Fruit fly (Drosophila melanogaster) whole organism, embryonic: ENCODE measurements around the gene heix.
A peak's percentile ranks its signal among the peaks of the same experiment; 100 is the strongest.

ENCODE experiments used
- CG10431 ChIP-seq: fragments of 200-800 bp; sonication (Bioruptor generic); optimal IDR thresholded peaks from 3 replicates; lab custom pipeline; 2018; ENCODE audit warnings: missing biosample characterization, mild to moderate bottlenecking, missing genetic modification characterization
- CG10462 ChIP-seq: fragments of 200-800 bp; sonication (Bioruptor generic); optimal IDR thresholded peaks from 2 replicates; lab custom pipeline; 2016; ENCODE audit warnings: missing biosample characterization, missing genetic modification characterization
- CG10565 ChIP-seq: fragments of 200-800 bp; sonication (Bioruptor generic); optimal IDR thresholded peaks from 3 replicates; lab custom pipeline; 2016; ENCODE audit warnings: missing biosample characterization, mild to moderate bottlenecking, missing genetic modification characterization
- CG10979 ChIP-seq: fragments of 200-800 bp; sonication (Bioruptor generic); optimal IDR thresholded peaks from 2 replicates; lab custom pipeline; 2018; ENCODE audit warnings: missing biosample characterization, mild to moderate bottlenecking, missing genetic modification characterization, moderate library complexity
- CG12391 ChIP-seq: fragments of 200-800 bp; sonication (Bioruptor generic); optimal IDR thresholded peaks from 3 replicates; lab custom pipeline; 2018; ENCODE audit warnings: missing biosample characterization, mild to moderate bottlenecking, missing genetic modification characterization, moderate library complexity
- CG17328 ChIP-seq: fragments of 200-800 bp; sonication (Bioruptor generic); IDR thresholded peaks from 2 replicates; pipeline ENCODE4 v1.3.6; 2022; ENCODE audit warnings: missing biosample characterization, missing genetic modification characterization
- CG17359 ChIP-seq: fragments of 200-800 bp; sonication (Bioruptor generic); optimal IDR thresholded peaks from 3 replicates; lab custom pipeline; 2018; ENCODE audit warnings: missing biosample characterization, mild to moderate bottlenecking, missing genetic modification characterization, moderate library complexity
- CG17802 ChIP-seq: fragments of 200-800 bp; sonication (Bioruptor generic); optimal IDR thresholded peaks from 2 replicates; lab custom pipeline; 2018; ENCODE audit warnings: missing biosample characterization, mild to moderate bottlenecking, missing genetic modification characterization, moderate library complexity
- CG2120 ChIP-seq: fragments of 200-800 bp; sonication (Bioruptor generic); optimal IDR thresholded peaks from 3 replicates; lab custom pipeline; 2016; ENCODE audit warnings: missing biosample characterization, missing genetic modification characterization
- CG32767 ChIP-seq: fragments of 200-800 bp; sonication (Bioruptor generic); IDR thresholded peaks from 2 replicates; pipeline ENCODE4 v1.3.6; 2022; ENCODE audit warnings: missing biosample characterization, missing genetic modification characterization
- CG33213 ChIP-seq: fragments of 200-800 bp; sonication (Bioruptor generic); optimal IDR thresholded peaks from 3 replicates; lab custom pipeline; 2016; ENCODE audit warnings: missing biosample characterization, missing genetic modification characterization
- CG3847 ChIP-seq: fragments of 200-800 bp; sonication (Bioruptor generic); IDR thresholded peaks from 2 replicates; pipeline ENCODE4 v1.3.6; 2022; ENCODE audit warnings: missing biosample characterization, missing genetic modification characterization
- CG4360 ChIP-seq: fragments of 200-800 bp; sonication (Bioruptor generic); IDR thresholded peaks from 2 replicates; pipeline ENCODE4 v1.3.6; 2022; ENCODE audit warnings: missing biosample characterization, missing genetic modification characterization
- CG6654 ChIP-seq: fragments of 200-800 bp; sonication (Bioruptor generic); optimal IDR thresholded peaks from 2 replicates; lab custom pipeline; 2017; ENCODE audit warnings: missing biosample characterization, mild to moderate bottlenecking, missing genetic modification characterization
- CG6854 ChIP-seq: fragments of 200-800 bp; sonication (Bioruptor generic); optimal IDR thresholded peaks from 3 replicates; lab custom pipeline; 2017; ENCODE audit warnings: missing biosample characterization, mild to moderate bottlenecking, missing genetic modification characterization
- CG7357 ChIP-seq: fragments of 200-800 bp; sonication (Bioruptor generic); IDR thresholded peaks from 3 replicates; pipeline ENCODE4 v1.3.6; 2022; ENCODE audit warnings: missing biosample characterization, missing genetic modification characterization
- CG7928 ChIP-seq: fragments of 200-800 bp; sonication (Bioruptor generic); optimal IDR thresholded peaks from 2 replicates; lab custom pipeline; 2017; ENCODE audit warnings: missing biosample characterization, mild to moderate bottlenecking, missing genetic modification characterization
- CG9876 ChIP-seq: fragments of 200-800 bp; sonication (Bioruptor generic); optimal IDR thresholded peaks from 2 replicates; lab custom pipeline; 2016; ENCODE audit warnings: missing biosample characterization, missing genetic modification characterization
- CoRest ChIP-seq: fragments of 200-800 bp; sonication (Bioruptor generic); optimal IDR thresholded peaks from 3 replicates; lab custom pipeline; 2018; ENCODE audit warnings: missing biosample characterization, mild to moderate bottlenecking, missing genetic modification characterization, moderate library complexity
- Deaf1 ChIP-seq: fragments of 200-800 bp; optimal IDR thresholded peaks from 3 replicates; lab custom pipeline; 2019; ENCODE audit warnings: missing biosample characterization, mild to moderate bottlenecking, missing genetic modification characterization, moderate library complexity
- Doc3 ChIP-seq: fragments of 200-800 bp; sonication (Bioruptor generic); IDR thresholded peaks from 3 replicates; pipeline ENCODE4 v1.3.6; 2022; ENCODE audit warnings: missing biosample characterization, missing genetic modification characterization; ENCODE audit not compliant: partially characterized antibody
- Dp ChIP-seq: fragments of 200-800 bp; sonication (Bioruptor generic); optimal IDR thresholded peaks from 2 replicates; lab custom pipeline; 2018; ENCODE audit warnings: missing biosample characterization, mild to moderate bottlenecking, missing genetic modification characterization, moderate library complexity
- E2f2 ChIP-seq: fragments of 200-800 bp; sonication (Bioruptor generic); IDR thresholded peaks from 2 replicates; pipeline ENCODE4 v1.3.6; 2022; ENCODE audit warnings: missing biosample characterization, missing genetic modification characterization
- HLH54F ChIP-seq: fragments of 200-800 bp; sonication (Bioruptor generic); optimal IDR thresholded peaks from 3 replicates; lab custom pipeline; 2016; ENCODE audit warnings: missing biosample characterization, missing genetic modification characterization
- Jarid2 ChIP-seq: fragments of 200-800 bp; sonication (Bioruptor generic); optimal IDR thresholded peaks from 3 replicates; lab custom pipeline; 2017; ENCODE audit warnings: mild to moderate bottlenecking, missing biosample characterization, missing genetic modification reagents, missing genetic modification characterization
- NC2β ChIP-seq: fragments of 200-800 bp; sonication (Bioruptor generic); optimal IDR thresholded peaks from 2 replicates; lab custom pipeline; 2016; ENCODE audit warnings: missing biosample characterization, missing genetic modification characterization
- NFAT ChIP-seq: fragments of 200-800 bp; sonication (Bioruptor generic); IDR thresholded peaks from 2 replicates; pipeline ENCODE4 v1.3.6; 2022; ENCODE audit warnings: missing biosample characterization, missing genetic modification characterization
- NfI ChIP-seq: fragments of 200-800 bp; sonication (Bioruptor generic); optimal IDR thresholded peaks from 3 replicates; lab custom pipeline; 2018; ENCODE audit warnings: missing biosample characterization, mild to moderate bottlenecking, missing genetic modification characterization, moderate library complexity
- Oli ChIP-seq: fragments of 200-800 bp; sonication (Bioruptor generic); optimal IDR thresholded peaks from 2 replicates; lab custom pipeline; 2018; ENCODE audit warnings: missing biosample characterization, mild to moderate bottlenecking, missing genetic modification characterization, moderate library complexity
- Optix ChIP-seq: fragments of 200-800 bp; sonication (Bioruptor generic); IDR thresholded peaks from 3 replicates; pipeline ENCODE4 v1.3.6; 2022; ENCODE audit warnings: missing biosample characterization, missing genetic modification characterization
- Ptx1 ChIP-seq: fragments of 200-800 bp; sonication (Bioruptor generic); IDR thresholded peaks from 2 replicates; pipeline ENCODE4 v1.3.6; 2022; ENCODE audit warnings: missing biosample characterization, missing genetic modification characterization
- Vsx1 ChIP-seq: fragments of 200-800 bp; sonication (Bioruptor generic); optimal IDR thresholded peaks from 2 replicates; lab custom pipeline; 2017; ENCODE audit warnings: missing biosample characterization, mild to moderate bottlenecking, missing genetic modification characterization, missing genetic modification reagents
- aop ChIP-seq: fragments of 200-800 bp; sonication (Bioruptor generic); IDR thresholded peaks from 2 replicates; pipeline ENCODE4 v1.3.6; 2022; ENCODE audit warnings: missing biosample characterization, missing genetic modification characterization
- ash1 ChIP-seq: fragments of 200-800 bp; sonication (Bioruptor generic); optimal IDR thresholded peaks from 2 replicates; lab custom pipeline; 2018; ENCODE audit warnings: missing biosample characterization, mild to moderate bottlenecking, missing genetic modification characterization
- az2 ChIP-seq: fragments of 200-800 bp; sonication (Bioruptor generic); optimal IDR thresholded peaks from 3 replicates; lab custom pipeline; 2016; ENCODE audit warnings: missing biosample characterization, missing genetic modification characterization
- cad ChIP-seq: fragments of >200 bp; optimal IDR thresholded peaks from 2 replicates; lab custom pipeline; 2017; ENCODE audit warnings: missing biosample characterization, missing genetic modification characterization
- ci ChIP-seq: fragments of 200-800 bp; sonication (Bioruptor generic); IDR thresholded peaks from 3 replicates; pipeline ENCODE4 v1.3.6; 2022; ENCODE audit warnings: missing biosample characterization, missing genetic modification characterization
- danr ChIP-seq: fragments of 200-800 bp; sonication (Bioruptor generic); IDR thresholded peaks from 2 replicates; pipeline ENCODE4 v1.3.6; 2022; ENCODE audit warnings: missing biosample characterization, missing genetic modification characterization
- dimm ChIP-seq: fragments of 200-800 bp; sonication (Bioruptor generic); IDR thresholded peaks from 2 replicates; pipeline ENCODE4 v1.3.6; 2022; ENCODE audit warnings: missing biosample characterization, missing genetic modification characterization
- fd102C ChIP-seq: fragments of 200-800 bp; sonication (Bioruptor generic); optimal IDR thresholded peaks from 2 replicates; lab custom pipeline; 2018; ENCODE audit warnings: missing biosample characterization, mild to moderate bottlenecking, missing genetic modification characterization, moderate library complexity
- fd96Cb ChIP-seq: fragments of 200-800 bp; sonication (Bioruptor generic); optimal IDR thresholded peaks from 2 replicates; lab custom pipeline; 2018; ENCODE audit warnings: missing biosample characterization, mild to moderate bottlenecking, missing genetic modification characterization, moderate library complexity
- hkb ChIP-seq, 2 experiments: fragments of 200-800 bp in 1 of 2; fragments of >200 bp in 1 of 2; sonication (Bioruptor generic) in 1 of 2; IDR thresholded peaks in 1 of 2; optimal IDR thresholded peaks in 1 of 2; 2 replicates each; pipeline versions ENCODE4 v1.3.6 to Lab custom; 2017 to 2022; ENCODE audit warnings: missing biosample characterization in 1 of 2, missing genetic modification characterization in 1 of 2
- jumu ChIP-seq: fragments of 200-800 bp; sonication (Bioruptor generic); optimal IDR thresholded peaks from 3 replicates; lab custom pipeline; 2016; ENCODE audit warnings: missing biosample characterization, missing genetic modification characterization
- klu ChIP-seq: fragments of 200-800 bp; sonication (Bioruptor generic); IDR thresholded peaks from 2 replicates; pipeline ENCODE4 v1.3.6; 2022; ENCODE audit warnings: missing biosample characterization, missing genetic modification characterization
- kni ChIP-seq: fragments of 200-800 bp; sonication (Bioruptor generic); optimal IDR thresholded peaks from 3 replicates; lab custom pipeline; 2017; ENCODE audit warnings: mild to moderate bottlenecking, missing biosample characterization, missing genetic modification reagents, missing genetic modification characterization
- sc ChIP-seq, 3 experiments: fragments of >200 bp in 2 of 3; fragments of 200-800 bp in 1 of 3; sonication (Bioruptor generic) in 1 of 3; optimal IDR thresholded peaks; 2 replicates in 2 of 3; 3 replicates in 1 of 3; lab custom pipeline; 2017; ENCODE audit warnings: mild to moderate bottlenecking in 1 of 3, missing biosample characterization in 1 of 3, missing genetic modification characterization in 1 of 3, missing genetic modification reagents in 1 of 3
- seq ChIP-seq: fragments of 200-800 bp; sonication (Bioruptor generic); IDR thresholded peaks from 2 replicates; pipeline ENCODE4 v1.3.6; 2022; ENCODE audit warnings: missing biosample characterization, missing genetic modification characterization
- tgo ChIP-seq: fragments of 200-800 bp; sonication (Bioruptor generic); IDR thresholded peaks from 3 replicates; pipeline ENCODE4 v1.3.6; 2022; ENCODE audit warnings: missing biosample characterization, missing genetic modification characterization
- tin ChIP-seq: fragments of 200-800 bp; sonication (Bioruptor generic); optimal IDR thresholded peaks from 3 replicates; lab custom pipeline; 2016; ENCODE audit warnings: missing biosample characterization, missing genetic modification characterization
- vnd ChIP-seq: fragments of 200-800 bp; sonication (Bioruptor generic); IDR thresholded peaks from 3 replicates; pipeline ENCODE4 v1.3.6; 2022; ENCODE audit warnings: missing biosample characterization, missing genetic modification characterization; ENCODE audit not compliant: partially characterized antibody
- yki ChIP-seq: fragments of >200 bp; optimal IDR thresholded peaks from 3 replicates; lab custom pipeline; 2018

heix gene

DNA sequence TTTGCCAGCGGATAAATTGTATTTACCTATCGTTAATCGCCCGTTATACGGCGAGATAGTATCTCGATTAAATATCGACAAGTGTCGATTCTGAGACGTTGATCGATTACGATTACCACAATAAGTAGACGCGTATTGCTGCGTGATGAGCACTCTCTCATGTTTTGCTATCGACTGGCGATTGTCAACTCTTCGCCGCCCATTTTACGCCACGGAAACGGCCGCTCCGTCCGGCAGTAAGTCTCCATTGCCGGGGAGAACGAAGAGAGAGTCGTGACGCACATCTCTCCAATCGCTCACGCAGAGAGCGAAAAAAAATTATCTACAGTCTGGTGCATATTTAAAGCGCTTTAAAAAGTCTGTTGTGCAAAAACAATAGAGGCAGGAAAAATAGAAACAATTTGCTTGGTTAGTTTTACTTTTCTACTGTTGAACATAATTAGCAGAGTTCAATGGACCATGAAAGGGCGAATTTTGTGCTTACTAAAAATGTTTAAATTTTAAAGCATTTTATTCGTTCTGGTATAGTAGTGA lies 48.0 kb downstream of the heix start, which contains the start of gene CG46309 (continued):
- TF ChIP-seq Optix (GFP tag; lab: Robert Waterston, UW) (no peak), CG7357 (GFP tag; lab: Robert Waterston, UW) (no peak), seq (GFP tag; lab: Robert Waterston, UW) (no peak), Ptx1 (GFP tag; lab: Robert Waterston, UW) (no peak), CG10462 (GFP tag; lab: Kevin White, UChicago) (no peak), Oli (no peak), dimm (no peak), danr (GFP tag; lab: Robert Waterston, UW) (no peak), tgo (GFP tag; lab: Robert Waterston, UW) (no peak), fd102C (GFP tag; lab: Kevin White, UChicago) (no peak), yki (lab: Kevin White, UChicago) (peak; percentile 43), CG17359 (tag; lab: Kevin White, UChicago) (peak; percentile 26), Jarid2 (GFP tag; lab: Kevin White, UChicago) (peak; percentile 75), CG7928 (GFP tag; lab: Kevin White, UChicago) (no peak), CoRest (tag; lab: Kevin White, UChicago) (peak; percentile 19), ash1 (no peak), ci (GFP tag; lab: Robert Waterston, UW) (no peak), HLH54F (peak; percentile 44), Dp (peak; percentile 2), NFAT (GFP tag; lab: Robert Waterston, UW) (no peak), NfI (GFP tag; lab: Kevin White, UChicago) (no peak), CG6654 (no peak), CG17328 (GFP tag; lab: Robert Waterston, UW) (no peak), CG9876 (GFP tag; lab: Kevin White, UChicago) (no peak), CG10979 (tag; lab: Kevin White, UChicago) (no peak), CG4360 (GFP tag; lab: Robert Waterston, UW) (no peak), hkb (optimal IDR thresholded peaks at IDR 0.05; lab: Kevin White, UChicago) (no peak), hkb (GFP tag; IDR thresholded peaks at IDR 0.05; lab: Robert Waterston, UW) (0 out of 2 replicates have a peak, but pooled peaks have one; percentile 14), Doc3 (peak; percentile 78; the same call in 2 of the 3 replicates), CG2120 (GFP tag; lab: Kevin White, UChicago) (peak; percentile 74), CG6854 (GFP tag; lab: Kevin White, UChicago) (no peak), NC2β (no peak), E2f2 (GFP tag; lab: Robert Waterston, UW) (no peak), jumu (no peak), CG32767 (GFP tag; lab: Robert Waterston, UW) (no peak), fd96Cb (tag; lab: Kevin White, UChicago) (no peak), cad (GFP tag; lab: Kevin White, UChicago) (no peak), kni (GFP tag; lab: Kevin White, UChicago) (no peak), CG10565 (GFP tag; lab: Kevin White, UChicago) (no peak), Deaf1 (no peak), sc (optimal IDR thresholded peaks at IDR 0.05; lab: Kevin White, UChicago) (no peak), sc (GFP tag; optimal IDR thresholded peaks at IDR 0.05; lab: Kevin White, UChicago) (no peak), Vsx1 (GFP tag; lab: Kevin White, UChicago) (peak; percentile 2), CG3847 (no peak), CG12391 (tag; lab: Kevin White, UChicago) (no peak), az2 (no peak), vnd (GFP tag; lab: Robert Waterston, UW) (peak; percentile 87; the same call in 2 of the 3 replicates), CG10431 (GFP tag; lab: Kevin White, UChicago) (no peak), CG17802 (tag; lab: Kevin White, UChicago) (no peak), tin (GFP tag; lab: Kevin White, UChicago) (peak; percentile 4), CG33213 (no peak), aop (GFP tag; lab: Robert Waterston, UW) (no peak), klu (no peak)
